Fruit fly (Drosophila melanogaster): ENCODE data around the gene CG7988.

Gene CG7988

dm6 chr3R:18227385-18227784 lies 7.1 kb downstream of the CG7988 start:
- no peak for TF ChIP-seq CG8924 (tag; optimal IDR thresholded peaks at IDR 0.05)
- no peak for TF ChIP-seq Oli (tag; optimal IDR thresholded peaks at IDR 0.05)
- peak; percentile 80 for TF ChIP-seq exex (tag; optimal IDR thresholded peaks at IDR 0.05)
- TF ChIP-seq CG15601 (tag; optimal IDR thresholded peaks at IDR 0.05): no peak
- peak; percentile 35 for TF ChIP-seq nom (GFP tag; optimal IDR thresholded peaks at IDR 0.05)
- TF ChIP-seq usp (GFP tag; optimal IDR thresholded peaks at IDR 0.05): no peak
- no peak for TF ChIP-seq Doc2 (GFP tag; IDR thresholded peaks at IDR 0.05)
- no peak for TF ChIP-seq caup (GFP tag; optimal IDR thresholded peaks at IDR 0.05; ENCODE audit: severe bottlenecking)
- no peak for TF ChIP-seq NC2α (GFP tag; optimal IDR thresholded peaks at IDR 0.05)
- no peak for TF ChIP-seq rib (GFP tag; IDR thresholded peaks at IDR 0.05)

- no peak for TF ChIP-seq oc (tag; optimal IDR thresholded peaks at IDR 0.05)
- TF ChIP-seq NFAT (GFP tag; IDR thresholded peaks at IDR 0.05): peak; percentile 47; the same call in 1 of the 2 replicates
- peak; percentile 19 for TF ChIP-seq CG10543 (GFP tag; optimal IDR thresholded peaks at IDR 0.05)
- no peak for TF ChIP-seq CG32772 (GFP tag; IDR thresholded peaks at IDR 0.05)
- TF ChIP-seq CG9932 (GFP tag; IDR thresholded peaks at IDR 0.05): peak; percentile 27; the same call in 1 of the 2 replicates
- no peak for TF ChIP-seq ERR (GFP tag; optimal IDR thresholded peaks at IDR 0.05)
- no peak for TF ChIP-seq CG1832 (GFP tag; optimal IDR thresholded peaks at IDR 0.05)
- no peak for TF ChIP-seq CG7556 (GFP tag; optimal IDR thresholded peaks at IDR 0.05)
- TF ChIP-seq nmo (GFP tag; optimal IDR thresholded peaks at IDR 0.05): no peak
- no peak for TF ChIP-seq toy (GFP tag; IDR thresholded peaks at IDR 0.05)
- TF ChIP-seq CG14965 (GFP tag; optimal IDR thresholded peaks at IDR 0.05; ENCODE audit: borderline replicate concordance): no peak
- TF ChIP-seq dysf (GFP tag; IDR thresholded peaks at IDR 0.05): 0 out of 3 replicates have a peak, but pooled peaks have one; percentile 34
- TF ChIP-seq zf30C (GFP tag; optimal IDR thresholded peaks at IDR 0.05): peak; percentile 48
- TF ChIP-seq CG12769 (tag; optimal IDR thresholded peaks at IDR 0.05): no peak
- TF ChIP-seq CG4730 (GFP tag; IDR thresholded peaks at IDR 0.05): no peak
- peak; percentile 70 for TF ChIP-seq gcm (GFP tag; optimal IDR thresholded peaks at IDR 0.05)
- TF ChIP-seq CG1024 (GFP tag; IDR thresholded peaks at IDR 0.05): no peak
- TF ChIP-seq otp (GFP tag; IDR thresholded peaks at IDR 0.05): 0 out of 3 replicates have a peak, but pooled peaks have one; percentile 51
- TF ChIP-seq ash1 (GFP tag; optimal IDR thresholded peaks at IDR 0.05): no peak
- TF ChIP-seq CG12744 (GFP tag; optimal IDR thresholded peaks at IDR 0.05): no peak
- TF ChIP-seq CG7745 (tag; optimal IDR thresholded peaks at IDR 0.05): no peak
- TF ChIP-seq HLH3B (GFP tag; IDR thresholded peaks at IDR 0.05): 0 out of 2 replicates have a peak, but pooled peaks have one; percentile 21
- no peak for TF ChIP-seq yki (optimal IDR thresholded peaks at IDR 0.05)
- TF ChIP-seq hbn (GFP tag; IDR thresholded peaks at IDR 0.05; ENCODE audit: partially characterized antibody): no peak
- no peak for TF ChIP-seq BEAF-32 (GFP tag; optimal IDR thresholded peaks at IDR 0.05)
- peak; percentile 6 for TF ChIP-seq mam (GFP tag; optimal IDR thresholded peaks at IDR 0.05)
- no peak for TF ChIP-seq CG34376 (GFP tag; optimal IDR thresholded peaks at IDR 0.05)
- 0 out of 2 replicates have a peak, but pooled peaks have one; percentile 23 for TF ChIP-seq Nf-YA (GFP tag; IDR thresholded peaks at IDR 0.05)
- no peak for TF ChIP-seq Lim3 (GFP tag; IDR thresholded peaks at IDR 0.05)
- TF ChIP-seq CG10274 (GFP tag; optimal IDR thresholded peaks at IDR 0.05): no peak
- TF ChIP-seq slbo (GFP tag; IDR thresholded peaks at IDR 0.05): peak; percentile 24; the same call in 1 of the 2 replicates
- no peak for TF ChIP-seq sna (GFP tag; IDR thresholded peaks at IDR 0.05; ENCODE audit: partially characterized antibody)
- TF ChIP-seq HmgD (GFP tag; optimal IDR thresholded peaks at IDR 0.05): no peak
- no peak for TF ChIP-seq h (optimal IDR thresholded peaks at IDR 0.05)
- peak; percentile 91 for TF ChIP-seq repo (GFP tag; optimal IDR thresholded peaks at IDR 0.05)
- no peak for TF ChIP-seq klu (GFP tag; IDR thresholded peaks at IDR 0.05)
- TF ChIP-seq ci (GFP tag; IDR thresholded peaks at IDR 0.05): peak; percentile 49; the same call in 1 of the 3 replicates
- no peak for TF ChIP-seq slou (GFP tag; optimal IDR thresholded peaks at IDR 0.05)
- TF ChIP-seq Gug (GFP tag; IDR thresholded peaks at IDR 0.05): no peak
- TF ChIP-seq prd (optimal IDR thresholded peaks at IDR 0.05): no peak
- 0 out of 3 replicates have a peak, but pooled peaks have one; percentile 31 for TF ChIP-seq prd (GFP tag; IDR thresholded peaks at IDR 0.05)
Measured at dm6 chr3R:18228713-18229222, 8.4 kb downstream of the CG7988 start.

Measured in whole organism, embryonic.